Worm (Caenorhabditis elegans) whole organism, late embryonic: Measurements from ENCODE around the gene F59B1.4.
A peak's percentile ranks its signal among the peaks of the same experiment; 100 is the strongest.
"Not testable (repeated sequence)": the region's sequence is repeated elsewhere in the genome, so short reads cannot be mapped to it uniquely, and the experiment has no call there.

Experiments
- K02D7.2 ChIP-seq: sonication (generic microtip); optimal IDR thresholded peaks from 2 replicates; lab custom pipeline; 2017; ENCODE audit warnings: mild to moderate bottlenecking, missing genetic modification characterization, missing compliant biosample characterization
- T23F11.4 ChIP-seq: fragments of 200-800 bp; sonication (Bioruptor generic); optimal IDR thresholded peaks from 2 replicates; lab custom pipeline; 2018; ENCODE audit warnings: mild to moderate bottlenecking, missing genetic modification characterization, missing compliant biosample characterization
- ahr-1 ChIP-seq: sonication (generic microtip); optimal IDR thresholded peaks from 2 replicates; lab custom pipeline; 2016; ENCODE audit warnings: missing genetic modification characterization, missing compliant biosample characterization
- ceh-14 ChIP-seq: sonication (generic microtip); optimal IDR thresholded peaks from 2 replicates; lab custom pipeline; 2016; ENCODE audit warnings: missing genotype, missing genetic modification characterization, missing compliant biosample characterization
- ceh-18 ChIP-seq: sonication (generic microtip); optimal IDR thresholded peaks from 2 replicates; lab custom pipeline; 2016; ENCODE audit warnings: missing genetic modification characterization, missing compliant biosample characterization
- ceh-19 ChIP-seq: fragments of 200-800 bp; sonication (Bioruptor generic); optimal IDR thresholded peaks from 2 replicates; lab custom pipeline; 2018; ENCODE audit warnings: mild to moderate bottlenecking, missing genetic modification characterization, missing compliant biosample characterization
- ceh-31 ChIP-seq: sonication (generic microtip); optimal IDR thresholded peaks from 2 replicates; lab custom pipeline; 2016; ENCODE audit warnings: missing genetic modification characterization, missing compliant biosample characterization
- ceh-48 ChIP-seq: sonication (generic microtip); optimal IDR thresholded peaks from 2 replicates; lab custom pipeline; 2016; ENCODE audit warnings: missing genetic modification characterization, inconsistent platforms, missing compliant biosample characterization
- ceh-9 ChIP-seq: sonication (generic microtip); optimal IDR thresholded peaks from 2 replicates; lab custom pipeline; 2016; ENCODE audit warnings: mild to moderate bottlenecking, missing genetic modification characterization, inconsistent platforms, missing compliant biosample characterization
- che-1 ChIP-seq: sonication (generic microtip); optimal IDR thresholded peaks from 2 replicates; lab custom pipeline; 2016; ENCODE audit warnings: mild to moderate bottlenecking, missing genetic modification characterization, missing compliant biosample characterization
- dmd-4 ChIP-seq: sonication (generic microtip); optimal IDR thresholded peaks from 2 replicates; lab custom pipeline; 2016; ENCODE audit warnings: borderline replicate concordance, missing genetic modification characterization, missing compliant biosample characterization
- dve-1 ChIP-seq: sonication (generic microtip); optimal IDR thresholded peaks from 2 replicates; lab custom pipeline; 2017; ENCODE audit warnings: antibody characterized with exemption, mild to moderate bottlenecking, missing genetic modification characterization, missing compliant biosample characterization
- elt-4 ChIP-seq: sonication (generic microtip); optimal IDR thresholded peaks from 2 replicates; lab custom pipeline; 2016; ENCODE audit warnings: missing genetic modification characterization, missing compliant biosample characterization
- ets-4 ChIP-seq: sonication (generic microtip); optimal IDR thresholded peaks from 2 replicates; lab custom pipeline; 2016; ENCODE audit warnings: missing genetic modification characterization, missing compliant biosample characterization
- fax-1 ChIP-seq: sonication (generic microtip); optimal IDR thresholded peaks from 2 replicates; lab custom pipeline; 2016; ENCODE audit warnings: missing genotype, missing genetic modification characterization, missing compliant biosample characterization
- fkh-10 ChIP-seq: fragments of 150-350 bp; optimal IDR thresholded peaks from 2 replicates; lab custom pipeline; 2014; ENCODE audit warnings: missing biosample characterization, missing genetic modification reagents, missing genetic modification characterization
- hlh-13 ChIP-seq: fragments of 200-800 bp; sonication (Bioruptor generic); optimal IDR thresholded peaks from 2 replicates; lab custom pipeline; 2018; ENCODE audit warnings: mild to moderate bottlenecking, missing genetic modification characterization, missing compliant biosample characterization
- hlh-30 ChIP-seq: sonication (generic microtip); optimal IDR thresholded peaks from 2 replicates; lab custom pipeline; 2017; ENCODE audit warnings: antibody characterized with exemption, missing genetic modification characterization, missing compliant biosample characterization; ENCODE audit not compliant: insufficient read depth
- hlh-6 ChIP-seq: sonication (generic microtip); optimal IDR thresholded peaks from 2 replicates; lab custom pipeline; 2016; ENCODE audit warnings: missing genotype, missing genetic modification characterization, missing compliant biosample characterization
- hlh-8 ChIP-seq: sonication (generic microtip); optimal IDR thresholded peaks from 2 replicates; lab custom pipeline; 2016; ENCODE audit warnings: missing genotype, missing genetic modification characterization, missing compliant biosample characterization
- madf-2 ChIP-seq: sonication (generic microtip); optimal IDR thresholded peaks from 2 replicates; lab custom pipeline; 2017; ENCODE audit warnings: missing genetic modification characterization, missing compliant biosample characterization
- mec-3 ChIP-seq: sonication (generic microtip); optimal IDR thresholded peaks from 2 replicates; lab custom pipeline; 2016; ENCODE audit warnings: borderline replicate concordance, missing genetic modification characterization, missing compliant biosample characterization
- nfya-1 ChIP-seq: sonication (generic microtip); optimal IDR thresholded peaks from 2 replicates; lab custom pipeline; 2017; ENCODE audit warnings: missing genetic modification characterization, mild to moderate bottlenecking, missing compliant biosample characterization, antibody characterized with exemption, moderate library complexity
- npax-4 ChIP-seq: sonication (generic microtip); optimal IDR thresholded peaks from 2 replicates; lab custom pipeline; 2016; ENCODE audit warnings: missing genetic modification characterization, missing compliant biosample characterization
- odd-2 ChIP-seq: sonication (generic microtip); optimal IDR thresholded peaks from 2 replicates; lab custom pipeline; 2017; ENCODE audit warnings: antibody characterized with exemption, mild to moderate bottlenecking, missing genetic modification characterization, missing compliant biosample characterization
- pag-3 ChIP-seq: sonication (generic microtip); optimal IDR thresholded peaks from 2 replicates; lab custom pipeline; 2016; ENCODE audit warnings: missing compliant biosample characterization, missing genetic modification characterization, borderline replicate concordance
- pat-9 ChIP-seq: fragments of 200-800 bp; sonication (Bioruptor generic); optimal IDR thresholded peaks from 2 replicates; lab custom pipeline; 2018; ENCODE audit warnings: mild to moderate bottlenecking, missing genetic modification characterization, moderate library complexity, missing compliant biosample characterization
- rnt-1 ChIP-seq: sonication (generic microtip); optimal IDR thresholded peaks from 2 replicates; lab custom pipeline; 2016; ENCODE audit warnings: missing genetic modification characterization, missing compliant biosample characterization
- sox-2 ChIP-seq: fragments of 200-800 bp; sonication (Bioruptor generic); IDR thresholded peaks from 2 replicates; pipeline ENCODE4 v1.3.6; 2022; ENCODE audit warnings: missing genetic modification reagents, missing genetic modification characterization, missing compliant biosample characterization
- tbx-7 ChIP-seq: sonication (generic microtip); optimal IDR thresholded peaks from 2 replicates; lab custom pipeline; 2016; ENCODE audit warnings: missing genotype, missing genetic modification characterization, missing compliant biosample characterization
- ttx-3 ChIP-seq: sonication (generic microtip); optimal IDR thresholded peaks from 2 replicates; lab custom pipeline; 2016; ENCODE audit warnings: missing genetic modification reagents, missing genetic modification characterization, missing compliant biosample characterization
- unc-3 ChIP-seq, 2 experiments: fragments of 200-800 bp in 1 of 2; sonication (Bioruptor generic) in 1 of 2; sonication (generic microtip) in 1 of 2; conservative IDR thresholded peaks in 1 of 2; optimal IDR thresholded peaks in 1 of 2; 2 replicates each; pipeline versions ENCODE4 v1.3.6 to Lab custom; 2016 to 2022; ENCODE audit warnings: missing compliant biosample characterization in 2 of 2, missing genetic modification characterization in 2 of 2, missing genetic modification reagents in 1 of 2
- ztf-16 ChIP-seq: sonication (generic microtip); optimal IDR thresholded peaks from 2 replicates; lab custom pipeline; 2017; ENCODE audit warnings: missing genetic modification characterization, missing compliant biosample characterization

The F59B1.4 gene

DNA sequence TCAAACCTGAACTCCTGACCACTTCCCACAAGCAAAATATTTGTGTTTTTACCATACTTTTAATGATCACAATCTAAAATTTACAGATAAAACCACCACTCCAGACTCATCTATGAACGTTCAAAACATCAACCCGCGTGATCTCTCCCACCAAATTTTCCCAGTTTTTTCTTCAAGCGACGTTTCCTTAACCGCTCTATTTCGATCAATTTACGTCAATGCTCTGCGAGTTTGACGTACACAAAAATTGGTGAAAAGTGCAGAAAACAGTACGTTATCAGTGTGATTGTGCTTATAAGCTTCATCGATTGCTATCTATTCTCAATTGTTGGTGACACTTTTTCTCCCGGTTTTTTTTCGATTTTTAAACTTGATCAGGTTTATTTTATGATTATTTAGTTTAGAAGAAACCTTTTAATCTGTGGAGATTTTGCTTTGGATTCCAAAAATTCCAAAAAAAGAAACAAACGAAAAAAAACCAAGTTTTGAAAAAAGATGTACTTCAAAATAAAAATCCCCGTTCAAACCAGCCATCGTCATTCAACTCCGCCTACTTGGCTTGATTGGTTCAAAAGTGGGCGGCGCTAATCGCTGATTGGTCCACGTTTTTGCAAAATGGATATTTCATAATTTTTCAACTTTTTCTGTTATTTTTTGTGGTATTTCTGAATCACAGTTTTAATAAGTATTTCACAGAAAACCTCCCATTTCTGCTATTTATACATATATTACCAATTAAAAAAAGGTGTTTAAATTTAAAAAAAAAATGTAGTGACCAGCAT lies 5.6 kb upstream of the F59B1.4 start:
- TF ChIP-seq dmd-4 (tag; lab: Kevin White, UChicago) (no peak), npax-4 (tag; lab: Kevin White, UChicago) (no peak), unc-3 (GFP tag; conservative IDR thresholded peaks at IDR 0.05; lab: Robert Waterston, UW) (no peak), unc-3 (tag; optimal IDR thresholded peaks at IDR 0.05; lab: Kevin White, UChicago) (no peak), che-1 (no peak), fkh-10 (GFP tag; lab: Kevin White, UChicago) (no peak), nfya-1 (tag; lab: Kevin White, UChicago) (peak; percentile 72)

DNA sequence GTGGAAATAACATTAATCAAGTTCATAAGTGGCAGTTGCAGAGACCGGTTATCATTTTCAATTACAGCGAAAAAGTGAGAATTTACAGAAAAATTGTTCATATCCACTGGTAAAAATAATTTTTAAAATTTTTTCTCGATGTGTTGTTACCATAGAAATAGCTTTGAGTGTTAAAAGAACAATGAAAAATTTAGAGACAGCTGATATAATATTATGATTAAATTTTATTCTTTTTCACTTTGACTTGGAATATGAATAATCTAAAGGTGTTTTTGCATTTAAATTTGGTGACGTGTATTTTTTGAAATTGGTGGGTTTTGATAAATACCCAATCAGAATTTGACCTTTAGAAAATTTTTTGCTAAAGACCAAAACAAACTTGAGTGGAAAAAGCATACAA lies 4.7 kb upstream of the F59B1.4 start, which contains the start of gene F59B1.6:
Gene F59B1.6, minus strand, starts transcription at position 101 of the 400 bp plus-strand sequence.
- TF ChIP-seq hlh-8 (tag; lab: Kevin White, UChicago) (no peak), ceh-48 (no peak), hlh-13 (GFP tag; lab: Kevin White, UChicago) (no peak), ceh-31 (tag; lab: Kevin White, UChicago) (no peak), tbx-7 (tag; lab: Kevin White, UChicago) (no peak), ceh-19 (GFP tag; lab: Kevin White, UChicago) (no peak), sox-2 (no peak), K02D7.2 (tag; lab: Kevin White, UChicago) (no peak), ztf-16 (tag; lab: Kevin White, UChicago) (no peak), odd-2 (tag; lab: Kevin White, UChicago) (no peak)

DNA sequence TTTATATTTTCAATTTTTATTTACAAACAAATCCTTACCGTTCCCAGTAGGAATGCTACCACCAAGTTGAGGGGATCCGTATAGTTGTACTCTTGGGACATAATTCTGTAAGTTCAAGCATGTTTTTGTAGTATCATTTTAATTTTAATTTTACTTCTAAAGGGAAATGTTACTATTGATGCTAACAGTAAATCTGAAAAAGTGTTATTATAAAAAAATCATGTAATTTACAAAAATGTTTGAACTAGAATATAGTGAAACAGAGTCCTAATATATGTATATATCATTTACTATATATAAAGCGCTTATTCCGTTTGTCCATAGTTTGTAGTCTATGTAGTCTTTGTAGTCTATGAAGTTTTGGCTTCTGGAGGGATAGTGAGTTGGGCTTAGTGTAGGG lies 6.2 kb downstream of the F59B1.4 start, which contains the start of gene srx-93:
Gene srx-93, minus strand, starts transcription at position 101 of the 400 bp plus-strand sequence.
- not testable (repeated sequence) for TF ChIP-seq pag-3; hlh-6 (tag; lab: Kevin White, UChicago); ceh-9 (tag; lab: Kevin White, UChicago)
- TF ChIP-seq, all 69 proteins: peak for 0; not testable (repeated sequence) for 69

DNA sequence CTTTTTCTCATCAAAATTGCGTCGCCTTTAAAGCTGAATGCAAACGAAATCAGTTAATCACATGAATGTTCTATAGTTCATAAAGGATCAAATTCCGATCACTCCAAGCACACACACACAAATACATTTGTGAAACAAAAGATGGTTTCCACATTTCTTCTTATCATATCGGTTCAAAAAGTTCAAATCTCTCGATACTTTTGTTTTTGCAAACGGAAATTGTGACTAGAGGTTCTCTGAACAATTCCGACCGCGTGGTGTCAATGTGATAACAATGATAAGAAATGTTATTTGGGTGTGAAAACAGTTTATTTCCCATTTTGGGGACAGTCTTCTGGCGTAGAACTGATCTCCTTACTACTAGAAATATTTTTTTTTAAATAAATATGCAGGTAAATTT lies 10.0 kb downstream of the F59B1.4 start:
- TF ChIP-seq unc-3 (GFP tag; conservative IDR thresholded peaks at IDR 0.05; lab: Robert Waterston, UW) (no peak), unc-3 (tag; optimal IDR thresholded peaks at IDR 0.05; lab: Kevin White, UChicago) (no peak), ceh-48 (no peak), fax-1 (tag; lab: Kevin White, UChicago) (no peak), pat-9 (no peak), ttx-3 (tag; lab: Kevin White, UChicago) (no peak), hlh-30 (tag; lab: Kevin White, UChicago) (no peak), ceh-18 (tag; lab: Kevin White, UChicago) (no peak), rnt-1 (tag; lab: Kevin White, UChicago) (no peak), ceh-9 (tag; lab: Kevin White, UChicago) (no peak), mec-3 (tag; lab: Kevin White, UChicago) (no peak), ceh-14 (tag; lab: Kevin White, UChicago) (no peak), dve-1 (tag; lab: Kevin White, UChicago) (no peak), T23F11.4 (no peak), ets-4 (tag; lab: Kevin White, UChicago) (no peak), ahr-1 (no peak), elt-4 (tag; lab: Kevin White, UChicago) (no peak), npax-4 (tag; lab: Kevin White, UChicago) (no peak), madf-2 (no peak), pag-3 (no peak)
